Worm (Caenorhabditis elegans): Measurements from ENCODE around the gene F55G7.5.

DNA sequence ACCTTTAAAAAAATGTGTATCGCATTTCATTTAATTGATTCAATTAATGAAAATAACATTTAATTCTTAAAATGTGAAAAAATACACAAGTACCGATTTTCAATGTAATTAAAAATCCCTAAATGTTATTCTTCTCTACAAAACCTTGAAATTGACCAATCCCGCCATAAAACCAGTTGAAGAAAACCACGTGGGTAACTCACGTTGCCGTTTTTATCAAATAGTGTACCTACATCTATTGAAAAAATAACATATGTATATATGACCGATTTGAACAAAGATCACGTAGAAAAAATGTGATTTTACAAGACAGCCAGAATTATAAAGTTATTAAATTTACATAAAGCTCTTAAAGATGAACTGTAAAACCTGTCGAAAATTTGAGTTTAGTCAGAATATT, 26.4 kb upstream of the F55G7.5 start:
- TF ChIP-seq fkh-10 (GFP tag; optimal IDR thresholded peaks at IDR 0.05) (no peak), tbx-2 (tag; optimal IDR thresholded peaks at IDR 0.05) (no peak)
